Worm (Caenorhabditis elegans) whole organism, late embryonic: Measurements from ENCODE around the gene got-2.2.

Experiments used
- ceh-19 ChIP-seq: fragments of 200-800 bp; sonication (Bioruptor generic); optimal IDR thresholded peaks from 2 replicates; lab custom pipeline; 2018; ENCODE audit warnings: mild to moderate bottlenecking, missing genetic modification characterization, missing compliant biosample characterization
- ceh-9 ChIP-seq: sonication (generic microtip); optimal IDR thresholded peaks from 2 replicates; lab custom pipeline; 2016; ENCODE audit warnings: mild to moderate bottlenecking, missing genetic modification characterization, inconsistent platforms, missing compliant biosample characterization
- nhr-11 ChIP-seq: fragments of 150-350 bp; optimal IDR thresholded peaks from 2 replicates; lab custom pipeline; 2014; ENCODE audit warnings: missing biosample characterization, missing genetic modification characterization
- pag-3 ChIP-seq: sonication (generic microtip); optimal IDR thresholded peaks from 2 replicates; lab custom pipeline; 2016; ENCODE audit warnings: missing compliant biosample characterization, missing genetic modification characterization, borderline replicate concordance

- TF ChIP-seq pag-3 (no peak), nhr-11 (tag; lab: Kevin White, UChicago) (no peak), ceh-9 (tag; lab: Kevin White, UChicago) (no peak), ceh-19 (GFP tag; lab: Kevin White, UChicago) (no peak)
These were observed 11.3 kb downstream of the got-2.2 start for ce11 chrX:6251947-6252617.
